Fruit fly (Drosophila melanogaster): Measurements from ENCODE around the gene Keap1.

dm6 chr3R:17124177-17124576, 44.4 kb upstream of the Keap1 start, which contains the start of gene CG45079:
- TF ChIP-seq YL-1 (GFP tag; optimal IDR thresholded peaks at IDR 0.05) (no peak), CG17568 (GFP tag; optimal IDR thresholded peaks at IDR 0.05) (no peak), fd96Cb (tag; optimal IDR thresholded peaks at IDR 0.05) (no peak)

All from whole organism, embryonic.